Worm (Caenorhabditis elegans) whole organism, midembryonic: ENCODE results near the gene cnnm-1.

ENCODE experiments used
- T22C8.4 ChIP-seq: fragments of 200-800 bp; sonication (Bioruptor generic); IDR thresholded peaks from 2 replicates; pipeline ENCODE4 v1.3.6; 2022; ENCODE audit warnings: missing genetic modification characterization, missing compliant biosample characterization
- cog-1 ChIP-seq: sonication (generic microtip); optimal IDR thresholded peaks from 2 replicates; lab custom pipeline; 2016; ENCODE audit warnings: missing genetic modification characterization, missing compliant biosample characterization
- flt-1 ChIP-seq: fragments of 200-800 bp; sonication (Bioruptor generic); IDR thresholded peaks from 2 replicates; pipeline ENCODE4 v1.3.6; 2022; ENCODE audit warnings: missing genetic modification characterization, missing compliant biosample characterization
- klf-2 ChIP-seq: fragments of 200-800 bp; sonication (Bioruptor generic); conservative IDR thresholded peaks from 2 replicates; pipeline ENCODE4 v1.3.6; 2022; ENCODE audit warnings: missing genetic modification reagents, missing genetic modification characterization, missing compliant biosample characterization
- med-1 ChIP-seq: sonication (generic microtip); optimal IDR thresholded peaks from 2 replicates; lab custom pipeline; 2017; ENCODE audit warnings: missing genetic modification characterization, mild to moderate bottlenecking, missing compliant biosample characterization, antibody characterized with exemption, missing genetic modification reagents; ENCODE audit not compliant: insufficient read depth
- ztf-23 ChIP-seq: fragments of 200-800 bp; sonication (Bioruptor generic); IDR thresholded peaks from 2 replicates; pipeline ENCODE4 v1.3.6; 2022; ENCODE audit warnings: missing genetic modification reagents, missing genetic modification characterization, missing compliant biosample characterization
- ztf-29 ChIP-seq: fragments of 200-800 bp; sonication (Bioruptor generic); IDR thresholded peaks from 2 replicates; pipeline ENCODE4 v1.3.6; 2022; ENCODE audit warnings: missing genetic modification reagents, missing genetic modification characterization, missing compliant biosample characterization

DNA sequence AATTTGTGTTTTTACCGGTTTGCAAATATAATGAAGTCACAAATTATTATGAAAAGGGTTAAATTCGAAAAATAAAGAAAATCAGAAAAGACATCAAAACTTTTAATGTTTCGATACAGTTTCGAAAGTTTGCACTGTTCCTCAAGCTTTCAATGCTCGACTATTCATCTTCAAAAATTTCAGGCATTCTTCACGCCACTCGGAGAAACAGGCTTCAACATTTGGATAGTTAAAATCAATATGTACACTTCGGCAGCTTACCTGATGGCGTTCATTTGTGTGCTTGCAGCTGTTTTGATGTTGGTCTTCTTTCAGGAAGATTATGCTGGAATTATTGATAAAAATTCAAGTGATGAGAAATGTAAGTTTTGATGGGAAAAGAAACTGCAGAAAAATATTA lies 40.5 kb upstream of the cnnm-1 start:
- TF ChIP-seq med-1 (no peak), T22C8.4 (GFP tag; lab: Robert Waterston, UW) (no peak), klf-2 (GFP tag; lab: Robert Waterston, UW) (no peak), ztf-23 (GFP tag; lab: Robert Waterston, UW) (no peak), cog-1 (tag; lab: Kevin White, UChicago) (no peak), flt-1 (no peak), ztf-29 (GFP tag; lab: Robert Waterston, UW) (no peak)
